Worm (Caenorhabditis elegans) whole organism, L4/young adult: ENCODE results near the gene gcy-33.
"Not testable (repeated sequence)": the region's sequence is repeated elsewhere in the genome, so short reads cannot be mapped to it uniquely, and the experiment has no call there.

Source experiments
- W03F9.2 ChIP-seq: fragments of 150-350 bp; optimal IDR thresholded peaks from 2 replicates; lab custom pipeline; 2014; ENCODE audit warnings: missing biosample characterization, missing genetic modification characterization
- dao-5 ChIP-seq: sonication (generic microtip); optimal IDR thresholded peaks from 2 replicates; lab custom pipeline; 2016; ENCODE audit warnings: missing genotype, missing genetic modification characterization, moderate library complexity, missing compliant biosample characterization
- him-1 ChIP-seq: sonication (generic microtip); optimal IDR thresholded peaks from 2 replicates; lab custom pipeline; 2016; ENCODE audit warnings: missing genotype, missing genetic modification reagents, missing genetic modification characterization, missing compliant biosample characterization

Gene gcy-33

ce11 chrV:12020940-12021339 is 19.3 kb upstream of the gcy-33 start:
- TF ChIP-seq dao-5 (tag; lab: Kevin White, UChicago) (no peak), W03F9.2 (tag; lab: Kevin White, UChicago) (no peak), him-1 (no peak)

DNA sequence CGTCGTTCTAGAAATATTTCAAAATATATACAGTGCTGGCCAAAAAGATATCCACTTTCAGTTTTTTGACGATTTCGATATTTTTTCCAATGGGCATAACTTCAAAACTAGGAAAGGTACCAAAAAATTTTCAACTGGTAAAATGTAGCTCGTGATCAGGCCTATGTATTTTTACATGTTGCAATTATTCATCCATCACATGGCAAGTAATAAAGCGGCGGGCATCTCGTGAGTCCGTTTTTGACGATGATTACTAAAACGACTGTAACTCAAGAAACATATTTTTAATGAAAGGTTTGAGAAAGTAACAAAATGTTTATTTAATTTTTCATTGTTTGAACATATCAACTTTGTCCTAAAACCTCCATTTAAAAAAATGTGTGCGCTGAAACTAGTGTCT is 18.4 kb upstream of the gcy-33 start, which contains the start of gene F10C2.3:
Gene F10C2.3, plus strand, starts transcription at position 301 of the 400 bp plus-strand sequence.
- not testable (repeated sequence) for TF ChIP-seq dao-5 (tag; lab: Kevin White, UChicago); W03F9.2 (tag; lab: Kevin White, UChicago); him-1

DNA sequence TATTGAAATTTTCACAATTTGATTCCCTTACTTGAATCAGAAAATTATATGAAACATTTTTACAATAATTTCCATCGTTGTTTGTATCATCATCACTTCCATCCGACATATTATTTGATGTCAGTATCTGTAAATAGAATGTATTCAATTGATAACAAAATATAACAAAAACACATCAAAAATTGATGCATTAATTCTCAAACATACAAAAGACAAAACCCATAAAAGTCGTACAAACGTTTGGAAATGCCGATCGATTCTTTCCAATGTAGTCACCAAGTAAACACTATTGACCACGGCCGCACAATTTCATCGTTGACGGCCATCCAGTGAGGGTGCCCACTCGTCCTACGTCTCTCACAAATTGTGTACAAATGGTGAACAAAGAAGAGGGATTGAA is 11.7 kb upstream of the gcy-33 start, which contains the start of gene add-2:
Gene add-2, minus strand, starts transcription at position 109 of the 400 bp plus-strand sequence.
- TF ChIP-seq him-1 (no peak), dao-5 (tag; lab: Kevin White, UChicago) (no peak), W03F9.2 (tag; lab: Kevin White, UChicago) (no peak)

DNA sequence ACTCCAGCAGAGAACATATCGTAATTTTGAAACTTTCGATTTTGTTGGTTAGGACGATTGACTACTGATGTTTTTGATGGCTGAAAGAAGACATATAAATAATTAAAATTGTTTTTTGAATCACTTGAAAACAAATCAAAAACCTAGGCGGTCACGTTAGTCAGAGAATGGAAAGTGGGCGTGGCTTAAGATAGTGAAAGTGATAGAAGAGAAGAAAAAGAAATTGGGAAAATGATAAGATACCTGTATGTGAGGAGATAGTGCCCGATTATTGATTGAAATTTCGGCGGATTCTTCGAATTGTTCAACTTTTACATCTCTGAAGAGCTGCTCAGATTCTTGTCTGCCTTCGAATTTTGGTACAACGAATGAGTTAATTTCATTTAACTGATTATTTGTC is 10.1 kb upstream of the gcy-33 start:
- TF ChIP-seq dao-5 (tag; lab: Kevin White, UChicago) (no peak), W03F9.2 (tag; lab: Kevin White, UChicago) (no peak), him-1 (no peak)

DNA sequence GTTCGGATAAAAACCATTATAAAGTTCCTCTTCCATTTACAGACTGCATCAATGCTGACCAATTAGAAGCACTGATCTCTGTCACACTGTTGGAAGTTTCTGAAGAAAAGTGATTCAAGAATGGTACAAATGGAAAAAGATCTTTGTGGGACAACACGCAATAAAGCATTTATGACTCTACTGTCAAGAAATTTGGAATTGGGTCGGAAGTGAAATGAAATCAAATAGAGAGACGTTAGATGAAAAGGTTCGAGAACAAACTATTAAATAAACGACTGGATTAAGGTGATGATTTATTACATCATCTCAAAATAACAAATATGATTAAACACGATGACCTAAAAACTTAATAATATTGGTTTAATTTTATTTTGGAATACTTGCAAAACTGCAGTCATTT is 4.9 kb upstream of the gcy-33 start, which contains the start of gene F57F5.3:
Gene F57F5.3, minus strand, starts transcription at position 101 of the 400 bp plus-strand sequence.
- no peak for TF ChIP-seq him-1
- no peak for TF ChIP-seq W03F9.2 (tag; lab: Kevin White, UChicago)
- TF ChIP-seq dao-5 (tag; lab: Kevin White, UChicago), result no peak

DNA sequence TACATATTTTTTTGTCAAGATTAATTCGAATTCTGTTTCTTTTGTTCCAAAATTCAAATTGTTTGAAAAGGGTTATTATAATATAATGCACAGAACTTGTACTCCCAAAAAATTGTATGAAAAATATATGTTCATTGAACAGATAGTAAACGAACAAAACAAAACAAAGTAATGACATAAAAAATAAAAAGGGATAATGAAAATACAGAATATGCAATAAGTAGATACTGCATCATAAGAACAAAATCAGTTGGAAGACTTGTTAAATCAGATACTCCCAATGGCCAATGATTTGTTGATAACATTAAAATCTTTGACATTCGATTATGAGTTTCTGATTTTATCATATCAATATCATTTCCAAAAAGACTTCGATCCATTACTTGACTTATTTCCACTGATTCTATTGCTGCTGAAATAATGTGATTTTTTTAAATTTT is 2.9 kb upstream of the gcy-33 start:
- TF ChIP-seq dao-5 (tag; lab: Kevin White, UChicago) (no peak), him-1 (no peak), W03F9.2 (tag; lab: Kevin White, UChicago) (no peak)

DNA sequence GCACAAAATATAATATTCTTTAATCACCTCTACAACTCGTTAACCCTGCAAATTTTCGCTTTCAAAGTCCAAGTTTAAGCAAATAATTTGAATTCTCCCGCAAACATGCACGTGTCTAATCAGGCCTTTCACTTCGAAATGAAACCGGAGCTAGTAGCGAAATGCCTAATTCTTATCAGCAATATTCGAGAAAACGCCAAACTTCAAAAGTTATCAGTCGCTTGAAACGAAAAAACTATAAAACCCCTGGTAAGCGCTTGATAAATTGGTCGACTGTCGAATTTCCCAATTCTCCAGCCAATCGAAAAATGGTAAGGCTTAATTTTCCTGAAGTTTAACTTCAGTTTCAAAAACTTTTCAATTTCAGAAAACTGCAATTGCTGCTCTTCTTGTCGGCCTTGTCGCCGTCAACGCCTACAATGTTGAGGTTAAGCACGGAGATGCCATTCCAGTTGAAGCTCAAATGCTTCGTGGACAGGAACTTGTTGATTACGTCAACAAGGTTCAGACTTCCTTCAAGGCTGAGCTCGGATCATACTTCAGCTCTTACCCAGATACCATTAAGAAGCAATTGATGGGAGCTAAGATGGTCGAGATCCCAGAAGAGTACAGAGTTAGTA is 1.4 kb upstream of the gcy-33 start, which contains the start of gene cpr-9:
Gene cpr-9, plus strand, starts transcription at position 188 of the 620 bp plus-strand sequence.
- no peak for TF ChIP-seq him-1
- TF ChIP-seq dao-5 (tag; lab: Kevin White, UChicago), result no peak
- TF ChIP-seq W03F9.2 (tag; lab: Kevin White, UChicago), result peak; percentile 30

- TF ChIP-seq dao-5 (tag; lab: Kevin White, UChicago), result no peak
- no peak for TF ChIP-seq him-1
- no peak for TF ChIP-seq W03F9.2 (tag; lab: Kevin White, UChicago)
Observed at ce11 chrV:11997403-11997802, 4.2 kb downstream of the gcy-33 start.

DNA sequence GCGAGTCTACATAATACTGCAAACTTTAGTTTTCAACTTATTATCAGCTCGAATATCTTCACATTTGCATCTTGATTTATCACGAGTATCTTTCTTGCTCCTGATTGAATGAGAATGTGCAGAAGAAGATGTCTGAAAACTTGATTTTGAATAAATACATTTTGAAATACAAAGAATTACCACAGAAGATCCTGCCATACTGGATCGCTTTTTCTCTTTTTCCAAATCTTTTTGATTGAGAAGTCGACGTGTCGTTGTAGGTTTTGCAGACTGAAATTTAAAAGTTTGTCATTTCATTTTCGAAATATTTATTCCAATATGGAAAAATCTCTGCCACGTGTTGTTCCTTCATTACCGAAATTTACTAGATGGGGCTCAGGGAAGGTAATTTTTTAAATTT is 5.7 kb downstream of the gcy-33 start, which contains the start of gene C52E4.12:
Gene C52E4.12, plus strand, starts transcription at position 301 of the 400 bp plus-strand sequence.
- TF ChIP-seq dao-5 (tag; lab: Kevin White, UChicago), result no peak
- TF ChIP-seq him-1, result no peak
- no peak for TF ChIP-seq W03F9.2 (tag; lab: Kevin White, UChicago)

ce11 chrV:11993706-11994345 is 7.8 kb downstream of the gcy-33 start, which contains the start of the genes cyl-1 and C52E4.7:
cyl-1 (minus strand) TSS chrV:11993723.
C52E4.7 (plus strand) TSS chrV:11994295.
- TF ChIP-seq W03F9.2 (tag; lab: Kevin White, UChicago) (peak; percentile 51), dao-5 (tag; lab: Kevin White, UChicago) (no peak), him-1 (no peak)

DNA sequence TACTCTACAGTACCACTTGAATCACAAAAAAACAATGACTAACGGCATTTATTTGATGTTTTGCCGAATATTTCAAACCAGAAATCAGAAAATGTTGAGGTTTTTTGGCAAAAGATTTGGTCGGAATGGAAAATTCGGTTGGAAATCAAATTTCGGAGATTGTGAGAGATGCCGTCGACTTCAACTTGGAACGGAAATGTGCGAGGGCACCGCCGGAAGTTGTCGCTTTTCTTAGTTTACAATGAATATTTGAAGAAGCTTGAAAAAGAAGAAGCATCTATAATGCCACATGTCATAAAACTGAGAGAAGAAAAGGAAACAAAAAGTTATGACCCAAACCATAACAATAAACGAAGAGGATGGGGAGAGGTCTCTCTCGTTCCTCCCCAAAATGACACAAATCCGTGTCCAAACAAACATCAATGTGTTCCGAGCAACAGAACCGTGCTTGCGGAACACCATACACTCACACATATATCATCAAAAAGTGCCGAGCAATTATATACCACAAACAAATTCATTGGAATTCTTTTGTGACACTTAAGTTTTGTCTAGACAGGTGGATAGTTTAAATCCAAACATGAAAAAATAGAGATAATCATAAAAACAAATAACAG is 11.0 kb downstream of the gcy-33 start:
- TF ChIP-seq W03F9.2 (tag; lab: Kevin White, UChicago) (no peak), him-1 (no peak), dao-5 (tag; lab: Kevin White, UChicago) (no peak)

DNA sequence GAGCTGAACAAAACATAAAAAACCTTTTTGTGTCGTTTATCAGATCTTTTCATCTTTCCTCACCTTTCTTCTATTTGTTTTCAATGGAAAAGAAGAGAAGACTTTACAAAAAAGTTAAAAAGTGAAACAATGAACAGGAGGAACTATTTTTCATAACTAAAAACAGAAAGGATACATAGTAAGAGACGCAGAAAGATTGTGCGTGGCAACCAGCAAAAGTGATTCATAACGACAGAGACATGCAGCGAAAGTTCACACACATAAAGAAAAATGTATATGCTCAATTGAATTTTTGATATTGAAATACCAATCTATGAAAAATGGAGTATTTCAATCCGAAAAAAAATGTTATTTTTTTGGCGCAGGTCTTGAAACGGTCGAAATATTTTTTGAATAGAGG is 11.7 kb downstream of the gcy-33 start:
- TF ChIP-seq him-1 (no peak), W03F9.2 (tag; lab: Kevin White, UChicago) (no peak), dao-5 (tag; lab: Kevin White, UChicago) (no peak)

DNA sequence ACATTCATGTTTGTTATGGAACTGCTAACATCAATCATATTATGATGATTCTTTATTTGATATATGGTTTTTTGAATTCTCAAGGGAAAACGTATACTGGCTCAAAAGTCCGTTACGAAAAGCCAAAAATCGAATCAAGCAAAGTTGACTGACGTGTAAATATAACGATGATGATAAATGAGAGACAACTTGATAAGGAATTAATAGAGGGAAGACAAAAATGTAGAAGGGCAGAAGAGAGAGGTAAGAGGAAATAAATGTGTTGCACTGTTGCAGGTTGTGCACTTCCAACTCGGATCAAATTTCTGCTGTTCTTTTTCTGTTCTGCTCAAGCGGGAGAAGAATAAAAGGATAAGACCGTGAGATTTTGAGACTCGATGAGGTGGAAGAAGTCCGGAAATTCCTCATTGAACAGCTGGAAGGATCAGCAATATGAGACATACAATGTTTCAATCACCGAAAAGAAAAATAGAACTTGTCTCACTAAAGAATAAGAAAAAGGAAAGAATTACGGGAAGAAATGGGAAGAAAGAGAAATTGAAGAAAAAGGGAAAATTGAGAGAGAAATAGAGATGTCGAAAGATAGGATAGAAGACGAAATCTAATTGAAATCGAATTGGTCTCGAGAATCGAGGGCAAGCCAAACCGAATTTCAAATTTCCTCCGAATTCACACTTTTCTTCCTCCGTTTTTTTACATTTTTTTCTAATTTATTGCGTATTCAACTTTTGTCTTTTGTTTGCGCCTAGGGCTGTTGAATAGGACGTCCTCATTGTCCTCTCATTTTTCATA is 15.3 kb downstream of the gcy-33 start:
- TF ChIP-seq dao-5 (tag; lab: Kevin White, UChicago) (no peak), him-1 (no peak), W03F9.2 (tag; lab: Kevin White, UChicago) (no peak)
